Worm (Caenorhabditis elegans): ENCODE measurements around the gene F02E11.4.

- TF ChIP-seq drap-1 (GFP tag; optimal IDR thresholded peaks at IDR 0.05) = no peak
- TF ChIP-seq elt-1 (tag; optimal IDR thresholded peaks at IDR 0.05; ENCODE audit: borderline replicate concordance, insufficient read depth) = no peak
Observed at ce11 chrII:3296644-3297043, 19.1 kb upstream of the F02E11.4 start, which contains the start of gene btb-16.

Data from whole organism, mixed stage, embryonic.